Worm (Caenorhabditis elegans) whole organism, L2 larva: Measurements from ENCODE around the gene ints-2.
A peak's percentile ranks its signal among the peaks of the same experiment; 100 is the strongest.

Experiments used
- Y55F3AM.14 ChIP-seq: fragments of 200-800 bp; sonication (Bioruptor generic); optimal IDR thresholded peaks from 2 replicates; lab custom pipeline; 2018; ENCODE audit warnings: mild to moderate bottlenecking, missing genetic modification characterization, missing compliant biosample characterization
- zag-1 ChIP-seq: fragments of 150-350 bp; optimal IDR thresholded peaks from 2 replicates; lab custom pipeline; 2014; ENCODE audit warnings: missing biosample characterization, missing genetic modification characterization

The ints-2 gene

DNA sequence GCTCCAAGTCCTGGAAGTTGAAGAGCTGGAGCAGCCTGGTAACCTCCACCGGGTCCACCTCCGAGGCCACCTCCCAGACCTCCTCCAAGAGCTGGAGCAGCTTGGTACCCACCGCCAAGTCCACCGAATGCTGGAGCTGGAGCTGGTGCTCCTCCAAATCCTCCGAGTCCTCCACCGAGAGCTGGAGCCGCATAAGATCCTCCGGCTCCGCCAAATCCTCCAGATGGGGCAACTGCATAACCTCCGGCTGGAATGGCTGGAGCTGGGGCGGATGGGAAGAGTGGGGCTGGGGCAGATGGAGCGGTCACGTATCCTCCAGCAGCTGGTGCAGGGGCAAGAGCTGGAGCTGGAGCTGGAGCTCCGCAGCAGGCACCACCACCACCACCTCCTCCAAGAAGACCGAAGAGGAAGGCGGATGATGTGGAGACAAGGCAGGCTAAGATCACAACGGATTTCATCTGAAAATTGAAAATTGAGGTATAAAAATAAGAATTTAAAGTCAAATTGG is 55.3 kb downstream of the ints-2 start, which contains the start of gene K02E11.10:
Gene K02E11.10 (minus strand): TSS at position 458 of the 508 bp plus-strand sequence.
- TF ChIP-seq Y55F3AM.14 (GFP tag; lab: Kevin White, UChicago) (peak; percentile 2), zag-1 (tag; lab: Kevin White, UChicago) (no peak)
